Fruit fly (Drosophila melanogaster): Measurements from ENCODE around the gene CG17097.

The CG17097 gene

dm6 chr2L:10647720-10648349 is 1.6 kb downstream of the CG17097 start:
- TF ChIP-seq CG32264 (GFP tag; optimal IDR thresholded peaks at IDR 0.05) (no peak), Mio (GFP tag; optimal IDR thresholded peaks at IDR 0.05) (no peak), sv (GFP tag; optimal IDR thresholded peaks at IDR 0.05) (no peak), Rel (GFP tag; optimal IDR thresholded peaks at IDR 0.05) (no peak), Rel (tag; optimal IDR thresholded peaks at IDR 0.05) (no peak), h (GFP tag; optimal IDR thresholded peaks at IDR 0.05) (no peak), jim (GFP tag; optimal IDR thresholded peaks at IDR 0.05) (no peak), GATAd (GFP tag; optimal IDR thresholded peaks at IDR 0.05) (no peak), CG9705 (GFP tag; optimal IDR thresholded peaks at IDR 0.05) (no peak), dl (GFP tag; optimal IDR thresholded peaks at IDR 0.05; ENCODE audit: insufficient read depth in 1 of 2, partially characterized antibody in 2 of 2) (no peak), Vsx2 (GFP tag; optimal IDR thresholded peaks at IDR 0.05; ENCODE audit: partially characterized antibody) (no peak), tai (GFP tag; optimal IDR thresholded peaks at IDR 0.05) (no peak), dmrt93B (GFP tag; optimal IDR thresholded peaks at IDR 0.05) (no peak), brk (GFP tag; optimal IDR thresholded peaks at IDR 0.05) (no peak), dsf (GFP tag; optimal IDR thresholded peaks at IDR 0.05; ENCODE audit: borderline replicate concordance) (no peak), woc (GFP tag; optimal IDR thresholded peaks at IDR 0.05) (no peak), Hr78 (GFP tag; optimal IDR thresholded peaks at IDR 0.05) (no peak)

dm6 chr2L:10651313-10651712 is 5.1 kb downstream of the CG17097 start, which contains the start of gene dbf:
dbf (plus strand) TSS chr2L:10651613.
- TF ChIP-seq Abd-B (GFP tag; optimal IDR thresholded peaks at IDR 0.05) (no peak), Hnf4 (GFP tag; optimal IDR thresholded peaks at IDR 0.05) (no peak), Dfd (GFP tag; optimal IDR thresholded peaks at IDR 0.05) (no peak), psq (GFP tag; optimal IDR thresholded peaks at IDR 0.05) (no peak), dsf (GFP tag; optimal IDR thresholded peaks at IDR 0.05; ENCODE audit: borderline replicate concordance) (no peak), Hr78 (GFP tag; optimal IDR thresholded peaks at IDR 0.05) (no peak), ey (GFP tag; optimal IDR thresholded peaks at IDR 0.05) (no peak), brk (GFP tag; optimal IDR thresholded peaks at IDR 0.05) (no peak), N (GFP tag; optimal IDR thresholded peaks at IDR 0.05) (no peak), usp (GFP tag; optimal IDR thresholded peaks at IDR 0.05) (no peak), Hr83 (GFP tag; optimal IDR thresholded peaks at IDR 0.05; ENCODE audit: poor library complexity, severe bottlenecking) (no peak), sv (GFP tag; optimal IDR thresholded peaks at IDR 0.05) (no peak), rgr (GFP tag; optimal IDR thresholded peaks at IDR 0.05) (no peak), foxo (GFP tag; optimal IDR thresholded peaks at IDR 0.05) (no peak), Sp1 (GFP tag; optimal IDR thresholded peaks at IDR 0.05) (no peak)

dm6 chr2L:10654520-10654919 is 8.3 kb downstream of the CG17097 start:
- TF ChIP-seq pan (optimal IDR thresholded peaks at IDR 0.05) (no peak), lola (GFP tag; optimal IDR thresholded peaks at IDR 0.05) (no peak), HLH106 (tag; optimal IDR thresholded peaks at IDR 0.05) (no peak), dmrt93B (GFP tag; optimal IDR thresholded peaks at IDR 0.05) (no peak), CrebA (GFP tag; optimal IDR thresholded peaks at IDR 0.05; ENCODE audit: borderline replicate concordance) (no peak), jim (GFP tag; optimal IDR thresholded peaks at IDR 0.05) (no peak), psq (GFP tag; optimal IDR thresholded peaks at IDR 0.05) (no peak), tai (GFP tag; optimal IDR thresholded peaks at IDR 0.05) (no peak)

- TF ChIP-seq jim (GFP tag; optimal IDR thresholded peaks at IDR 0.05), result no peak
- no peak for TF ChIP-seq sv (GFP tag; optimal IDR thresholded peaks at IDR 0.05)
- no peak for TF ChIP-seq OdsH (GFP tag; optimal IDR thresholded peaks at IDR 0.05)
- TF ChIP-seq CrebA (GFP tag; optimal IDR thresholded peaks at IDR 0.05; ENCODE audit: borderline replicate concordance), result no peak
These were observed 11.8 kb downstream of the CG17097 start, which contains the start of gene CG45690 for dm6 chr2L:10657981-10658380. CG45690 (plus strand) TSS chr2L:10658281.

Data from whole organism, wandering third instar larva.